Worm (Caenorhabditis elegans): ENCODE measurements around the gene cyn-13.

ce11 chrIV:17116821-17117220 is 364 bp upstream of the cyn-13 start:
- TF ChIP-seq lin-15B (tag; optimal IDR thresholded peaks at IDR 0.05) (no peak), unc-39 (tag; optimal IDR thresholded peaks at IDR 0.05) (no peak), ztf-11 (tag; optimal IDR thresholded peaks at IDR 0.05) (no peak), nhr-43 (tag; optimal IDR thresholded peaks at IDR 0.05; ENCODE audit: poor library complexity, severe bottlenecking) (no peak), ceh-82 (tag; optimal IDR thresholded peaks at IDR 0.05) (no peak), elt-2 (tag; optimal IDR thresholded peaks at IDR 0.05) (no peak), nhr-237 (tag; optimal IDR thresholded peaks at IDR 0.05) (no peak), ztf-4 (tag; optimal IDR thresholded peaks at IDR 0.05) (no peak), pha-4 (tag; optimal IDR thresholded peaks at IDR 0.05) (no peak), nfya-1 (tag; optimal IDR thresholded peaks at IDR 0.05; ENCODE audit: insufficient read depth) (no peak), lin-39 (tag; optimal IDR thresholded peaks at IDR 0.05) (no peak), nhr-25 (tag; optimal IDR thresholded peaks at IDR 0.05) (no peak)

All from whole organism, L3 larva.